Worm (Caenorhabditis elegans) whole organism, mixed stage, embryonic: ENCODE measurements around the gene T16G12.12.

Source experiments
- blmp-1 ChIP-seq: fragments of 150-350 bp; optimal IDR thresholded peaks from 2 replicates; lab custom pipeline; 2014; ENCODE audit warnings: missing biosample characterization, missing genetic modification characterization
- elt-1 ChIP-seq: sonication (generic microtip); optimal IDR thresholded peaks from 2 replicates; lab custom pipeline; 2017; ENCODE audit warnings: missing genetic modification characterization, mild to moderate bottlenecking, missing compliant biosample characterization, antibody characterized with exemption, moderate library complexity, borderline replicate concordance; ENCODE audit not compliant: insufficient read depth
- hlh-1 ChIP-seq: fragments of 150-350 bp; optimal IDR thresholded peaks from 2 replicates; lab custom pipeline; 2014; ENCODE audit warnings: missing biosample characterization, missing genetic modification reagents, missing genetic modification characterization
- mep-1 ChIP-seq: fragments of 150-350 bp; optimal IDR thresholded peaks from 2 replicates; lab custom pipeline; 2017; ENCODE audit warnings: missing biosample characterization, missing genetic modification reagents, missing genetic modification characterization, inconsistent platforms
- nhr-237 ChIP-seq: fragments of 150-350 bp; optimal IDR thresholded peaks from 2 replicates; lab custom pipeline; 2014; ENCODE audit warnings: missing biosample characterization, missing genetic modification characterization
- nhr-28 ChIP-seq: fragments of 150-350 bp; optimal IDR thresholded peaks from 2 replicates; lab custom pipeline; 2014; ENCODE audit warnings: missing biosample characterization, missing genetic modification characterization
- nhr-76 ChIP-seq: sonication (generic microtip); optimal IDR thresholded peaks from 2 replicates; lab custom pipeline; 2017; ENCODE audit warnings: missing biosample characterization, missing genetic modification characterization
- pha-4 ChIP-seq: fragments of 150-350 bp; optimal IDR thresholded peaks from 2 replicates; lab custom pipeline; 2018; ENCODE audit warnings: missing biosample characterization, missing genetic modification reagents, missing genetic modification characterization
- snpc-4 ChIP-seq: fragments of 150-350 bp; optimal IDR thresholded peaks from 2 replicates; lab custom pipeline; 2014; ENCODE audit warnings: missing biosample characterization, missing genetic modification characterization

DNA sequence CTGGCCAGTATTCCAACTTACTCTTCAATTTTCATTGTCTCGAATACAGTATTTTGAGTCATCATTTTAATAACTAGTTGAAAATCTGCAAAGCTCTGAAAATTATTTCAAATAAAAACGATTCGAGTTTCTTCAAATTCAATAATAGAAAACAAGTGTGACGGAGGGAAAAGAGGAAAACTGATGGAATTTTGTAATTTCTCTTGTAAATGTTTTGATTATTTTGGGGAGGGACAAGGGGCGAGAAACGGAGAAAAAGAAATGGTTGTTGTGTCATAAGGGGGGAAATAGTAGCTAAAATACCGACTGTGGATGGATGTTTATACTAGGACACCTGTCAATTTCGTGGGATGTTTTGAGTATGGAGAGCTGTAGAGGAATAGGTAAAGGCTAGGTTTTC, 24.7 kb downstream of the T16G12.12 start, which contains the start of gene T16G12.9:
- TF ChIP-seq nhr-28 (tag; lab: Kevin White, UChicago) = no peak
- no peak for TF ChIP-seq hlh-1 (tag; lab: Kevin White, UChicago)
- no peak for TF ChIP-seq blmp-1 (tag; lab: Kevin White, UChicago)
- no peak for TF ChIP-seq snpc-4 (tag; lab: Kevin White, UChicago)
- no peak for TF ChIP-seq pha-4 (tag; lab: Kevin White, UChicago)
- TF ChIP-seq nhr-76 (tag; lab: Kevin White, UChicago) = no peak
- TF ChIP-seq mep-1 = no peak
- TF ChIP-seq elt-1 (tag; lab: Kevin White, UChicago) = no peak
- no peak for TF ChIP-seq nhr-237 (tag; lab: Kevin White, UChicago)
